Fruit fly (Drosophila melanogaster): ENCODE measurements around the gene Gr64c.

Gene Gr64c

DNA sequence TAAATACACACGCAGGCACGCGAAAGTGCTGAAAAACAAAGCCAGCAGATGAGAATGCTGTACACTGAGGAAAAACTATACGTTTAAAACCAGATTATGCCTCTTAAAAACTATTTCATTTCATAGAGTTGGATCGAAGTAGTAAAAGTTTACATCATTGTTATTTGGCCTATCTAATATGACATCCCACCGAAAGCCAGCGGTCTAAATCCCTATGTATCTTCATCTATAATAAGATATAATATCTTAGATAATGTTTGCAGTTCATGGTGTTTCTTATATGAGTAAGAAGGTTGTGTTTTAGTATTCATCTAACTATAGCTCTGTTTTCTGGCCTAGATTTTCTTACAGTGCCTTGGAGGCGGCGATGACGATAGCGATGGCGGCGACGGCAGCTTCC is 18.3 kb upstream of the Gr64c start (continued):
- TF ChIP-seq unpg (GFP tag; optimal IDR thresholded peaks at IDR 0.05) (peak; percentile 1), H2.0 (GFP tag; IDR thresholded peaks at IDR 0.05) (no peak), Atf3 (GFP tag; optimal IDR thresholded peaks at IDR 0.05) (no peak)

- TF ChIP-seq CG14050 (GFP tag; IDR thresholded peaks at IDR 0.05): no peak
- no peak for TF ChIP-seq CG10959 (GFP tag; IDR thresholded peaks at IDR 0.05)
- no peak for TF ChIP-seq CoRest (tag; optimal IDR thresholded peaks at IDR 0.05)
- TF ChIP-seq CG12299 (tag; optimal IDR thresholded peaks at IDR 0.05): no peak
- peak; percentile 81 for TF ChIP-seq sens (GFP tag)
- 0 out of 2 replicates have a peak, but pooled peaks have one; percentile 16 for TF ChIP-seq CG31441 (GFP tag; IDR thresholded peaks at IDR 0.05)
- TF ChIP-seq pum (GFP tag; optimal IDR thresholded peaks at IDR 0.05): no peak
- no peak for TF ChIP-seq CG18619 (GFP tag; optimal IDR thresholded peaks at IDR 0.05)
- no peak for TF ChIP-seq ERR (GFP tag; optimal IDR thresholded peaks at IDR 0.05)
- peak; percentile 34 for TF ChIP-seq Drgx (GFP tag; IDR thresholded peaks at IDR 0.05)
- no peak for TF ChIP-seq CG15601 (tag; optimal IDR thresholded peaks at IDR 0.05)
- TF ChIP-seq nau (GFP tag; optimal IDR thresholded peaks at IDR 0.05): no peak
- TF ChIP-seq vvl (GFP tag; IDR thresholded peaks at IDR 0.05): no peak
- TF ChIP-seq CG2202 (tag; optimal IDR thresholded peaks at IDR 0.05): no peak
- peak; percentile 7; the same call in 1 of the 3 replicates for TF ChIP-seq ase (GFP tag; IDR thresholded peaks at IDR 0.05)
- TF ChIP-seq tna (GFP tag; IDR thresholded peaks at IDR 0.05; ENCODE audit: partially characterized antibody): no peak
- TF ChIP-seq CG16815 (GFP tag; optimal IDR thresholded peaks at IDR 0.05): no peak
- no peak for TF ChIP-seq unc-4 (GFP tag; IDR thresholded peaks at IDR 0.05; ENCODE audit: partially characterized antibody)
- no peak for TF ChIP-seq CG6765 (GFP tag; optimal IDR thresholded peaks at IDR 0.05)
- peak; percentile 25 for TF ChIP-seq Sox102F (GFP tag; optimal IDR thresholded peaks at IDR 0.05)
- TF ChIP-seq slbo (GFP tag; IDR thresholded peaks at IDR 0.05): peak; percentile 16; the same call in 1 of the 2 replicates
- TF ChIP-seq cg (GFP tag; optimal IDR thresholded peaks at IDR 0.05): no peak
- TF ChIP-seq CG18599 (GFP tag; optimal IDR thresholded peaks at IDR 0.05): no peak
- TF ChIP-seq Ets65A (GFP tag): peak; percentile 93
- peak; percentile 13; the same call in 1 of the 2 replicates for TF ChIP-seq CG6689 (GFP tag; IDR thresholded peaks at IDR 0.05)
- TF ChIP-seq CG4820 (GFP tag; optimal IDR thresholded peaks at IDR 0.05): peak; percentile 6
- no peak for TF ChIP-seq corto (GFP tag; optimal IDR thresholded peaks at IDR 0.05)
- peak; percentile 46; the same call in 1 of the 3 replicates for TF ChIP-seq zfh1 (GFP tag; IDR thresholded peaks at IDR 0.05)
- TF ChIP-seq gfzf (GFP tag; optimal IDR thresholded peaks at IDR 0.05): no peak
- no peak for TF ChIP-seq pros (GFP tag; optimal IDR thresholded peaks at IDR 0.05)
- TF ChIP-seq CG1024 (GFP tag; IDR thresholded peaks at IDR 0.05): no peak
- 0 out of 2 replicates have a peak, but pooled peaks have one; percentile 7 for TF ChIP-seq ttk (GFP tag; IDR thresholded peaks at IDR 0.05)
- TF ChIP-seq Mes4 (GFP tag; optimal IDR thresholded peaks at IDR 0.05): no peak
- TF ChIP-seq CG10462 (GFP tag; optimal IDR thresholded peaks at IDR 0.05): no peak
- TF ChIP-seq Jarid2 (GFP tag; optimal IDR thresholded peaks at IDR 0.05): no peak
- TF ChIP-seq CG8388 (GFP tag; optimal IDR thresholded peaks at IDR 0.05): no peak
- peak in 1 of 2 experiments; percentile 10 for TF ChIP-seq chif (GFP tag; optimal IDR thresholded peaks at IDR 0.05)
- TF ChIP-seq Abd-B (GFP tag; optimal IDR thresholded peaks at IDR 0.05): no peak
- no peak for TF ChIP-seq hth (optimal IDR thresholded peaks at IDR 0.05)
- peak; percentile 28; the same call in 1 of the 3 replicates for TF ChIP-seq row (GFP tag; IDR thresholded peaks at IDR 0.05)
- 0 out of 3 replicates have a peak, but pooled peaks have one; percentile 32 for TF ChIP-seq otp (GFP tag; IDR thresholded peaks at IDR 0.05)
- TF ChIP-seq Bgb (GFP tag; IDR thresholded peaks at IDR 0.05; ENCODE audit: partially characterized antibody): no peak
- no peak for TF ChIP-seq CG7556 (GFP tag; optimal IDR thresholded peaks at IDR 0.05)
- peak; percentile 28 for TF ChIP-seq dmrt11E (tag; optimal IDR thresholded peaks at IDR 0.05)
- peak; percentile 14 for TF ChIP-seq nmo (GFP tag; optimal IDR thresholded peaks at IDR 0.05)
- TF ChIP-seq CG3726 (GFP tag; IDR thresholded peaks at IDR 0.05): no peak
- TF ChIP-seq ranshi (GFP tag; IDR thresholded peaks at IDR 0.05): no peak
These were observed 14.1 kb upstream of the Gr64c start for dm6 chr3L:4014349-4014748.

All from whole organism, embryonic.